Worm (Caenorhabditis elegans): ENCODE results near the gene spl-1.

DNA sequence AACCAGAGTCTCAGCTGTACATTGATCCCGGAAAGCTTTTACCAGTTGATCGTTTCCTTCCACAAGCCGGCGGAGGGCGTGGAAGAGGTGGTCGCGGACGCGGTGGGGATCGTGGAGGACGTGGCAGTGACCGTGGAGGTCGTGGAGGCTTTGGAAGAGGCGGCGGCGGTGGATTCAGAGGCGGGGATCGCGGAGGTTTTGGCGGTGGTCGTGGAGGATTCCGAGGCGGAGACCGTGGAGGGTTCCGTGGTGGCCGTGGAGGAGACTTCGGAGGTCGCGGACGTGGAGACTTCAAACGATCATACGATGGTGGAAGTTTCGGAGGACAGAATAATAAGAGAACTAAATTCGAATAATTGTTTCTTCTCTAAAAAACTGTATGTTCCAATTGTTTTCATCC lies 43.6 kb upstream of the spl-1 start:
- TF ChIP-seq nhr-11 (tag; optimal IDR thresholded peaks at IDR 0.05) (no peak), elt-3 (tag; optimal IDR thresholded peaks at IDR 0.05) (no peak), unc-86 (tag; optimal IDR thresholded peaks at IDR 0.05) (no peak), nhr-76 (tag; optimal IDR thresholded peaks at IDR 0.05) (no peak), sptf-1 (tag; optimal IDR thresholded peaks at IDR 0.05) (no peak), nhr-12 (tag; optimal IDR thresholded peaks at IDR 0.05) (no peak), lsy-2 (tag; optimal IDR thresholded peaks at IDR 0.05) (no peak), ztf-11 (tag; optimal IDR thresholded peaks at IDR 0.05) (no peak), unc-98 (GFP tag; IDR thresholded peaks at IDR 0.05) (no peak), pax-3 (tag; optimal IDR thresholded peaks at IDR 0.05) (no peak)

Measured in whole organism, L1 larva.